Worm (Caenorhabditis elegans): Measurements from ENCODE around the gene txt-1.

The txt-1 gene

DNA sequence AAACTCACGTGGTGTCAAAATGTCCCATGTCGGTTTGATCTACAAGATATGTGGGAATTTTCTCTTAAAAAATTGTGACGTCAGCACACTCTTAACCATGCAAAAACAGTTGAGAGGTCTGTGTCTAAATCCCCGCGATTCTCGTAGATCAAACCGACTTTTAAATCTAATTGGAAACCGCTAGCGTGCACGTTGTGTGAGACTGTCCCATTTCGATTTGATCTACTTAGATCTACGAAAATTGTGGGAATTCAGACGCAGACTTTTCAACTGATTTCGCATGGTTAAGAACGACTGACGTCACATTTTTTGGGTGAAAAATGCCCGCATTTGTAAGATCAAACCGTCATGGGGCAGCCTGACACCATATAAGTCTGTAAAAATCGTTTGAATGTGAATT is 48.1 kb upstream of the txt-1 start (continued):
- TF ChIP-seq Y53F4B.3 (GFP tag; IDR thresholded peaks at IDR 0.05): no peak
- no peak for TF ChIP-seq madf-10 (tag; optimal IDR thresholded peaks at IDR 0.05)
- no peak for TF ChIP-seq unc-62 (GFP tag; optimal IDR thresholded peaks at IDR 0.05)
- TF ChIP-seq hrde-1 (tag; optimal IDR thresholded peaks at IDR 0.05; ENCODE audit: borderline replicate concordance): no peak
- no peak for TF ChIP-seq athp-1 (tag; optimal IDR thresholded peaks at IDR 0.05)
- TF ChIP-seq Y79H2A.3 (GFP tag; conservative IDR thresholded peaks at IDR 0.05): no peak
- no peak for TF ChIP-seq Y67H2A.10 (GFP tag; conservative IDR thresholded peaks at IDR 0.05)
- no peak for TF ChIP-seq ccch-3 (GFP tag; optimal IDR thresholded peaks at IDR 0.05)
- TF ChIP-seq bed-2 (GFP tag; IDR thresholded peaks at IDR 0.05): no peak
- TF ChIP-seq nfyb-1 (GFP tag; IDR thresholded peaks at IDR 0.05): no peak
- no peak for TF ChIP-seq atf-7 (tag; optimal IDR thresholded peaks at IDR 0.05)
- no peak for TF ChIP-seq gei-17 (GFP tag; optimal IDR thresholded peaks at IDR 0.05)
- TF ChIP-seq him-1 (tag; optimal IDR thresholded peaks at IDR 0.05): no peak
- TF ChIP-seq Y53G8AR.9 (GFP tag; conservative IDR thresholded peaks at IDR 0.05): no peak
- TF ChIP-seq aptf-3 (GFP tag; IDR thresholded peaks at IDR 0.05): no peak
- TF ChIP-seq xnd-1 (tag; optimal IDR thresholded peaks at IDR 0.05): peak; percentile 17
- TF ChIP-seq ztf-3 (GFP tag; optimal IDR thresholded peaks at IDR 0.05): no peak

DNA sequence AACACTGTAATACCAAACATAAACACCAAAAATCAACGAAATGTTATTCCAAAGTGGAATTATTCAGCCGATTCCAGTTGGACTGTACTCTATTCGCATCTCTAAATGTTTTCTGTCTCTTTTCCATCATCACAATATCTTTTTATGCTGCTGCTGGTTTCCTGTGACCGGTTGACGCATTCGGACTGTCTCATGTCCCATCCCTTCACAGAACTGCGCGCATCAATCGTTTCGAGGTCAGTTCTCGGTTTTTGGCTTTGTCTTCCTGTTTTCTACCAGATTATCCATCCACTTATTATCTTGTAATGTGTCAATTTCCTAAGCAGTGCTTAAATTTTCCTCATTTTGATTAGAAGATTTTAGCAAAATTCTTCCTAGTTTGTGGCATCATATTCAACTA is 45.9 kb upstream of the txt-1 start:
- TF ChIP-seq mes-4 (tag; optimal IDR thresholded peaks at IDR 0.05) (no peak), F37B4.10 (GFP tag; IDR thresholded peaks at IDR 0.05) (no peak), dpff-1 (tag; optimal IDR thresholded peaks at IDR 0.05) (no peak), bed-2 (GFP tag; IDR thresholded peaks at IDR 0.05) (no peak), cebp-1 (GFP tag; IDR thresholded peaks at IDR 0.05) (no peak), cebp-1 (tag; optimal IDR thresholded peaks at IDR 0.05) (no peak), hlh-12 (tag; optimal IDR thresholded peaks at IDR 0.05) (no peak), athp-1 (tag; optimal IDR thresholded peaks at IDR 0.05) (no peak), B0019.2 (GFP tag; conservative IDR thresholded peaks at IDR 0.05) (no peak), atf-7 (tag; optimal IDR thresholded peaks at IDR 0.05) (no peak), tbx-9 (tag; optimal IDR thresholded peaks at IDR 0.05; ENCODE audit: borderline replicate concordance) (no peak), bed-1 (GFP tag; IDR thresholded peaks at IDR 0.05) (no peak), F49E8.2 (tag; optimal IDR thresholded peaks at IDR 0.05; ENCODE audit: insufficient read depth) (no peak), akir-1 (GFP tag; optimal IDR thresholded peaks at IDR 0.05) (no peak), nfya-2 (GFP tag; IDR thresholded peaks at IDR 0.05) (no peak)

DNA sequence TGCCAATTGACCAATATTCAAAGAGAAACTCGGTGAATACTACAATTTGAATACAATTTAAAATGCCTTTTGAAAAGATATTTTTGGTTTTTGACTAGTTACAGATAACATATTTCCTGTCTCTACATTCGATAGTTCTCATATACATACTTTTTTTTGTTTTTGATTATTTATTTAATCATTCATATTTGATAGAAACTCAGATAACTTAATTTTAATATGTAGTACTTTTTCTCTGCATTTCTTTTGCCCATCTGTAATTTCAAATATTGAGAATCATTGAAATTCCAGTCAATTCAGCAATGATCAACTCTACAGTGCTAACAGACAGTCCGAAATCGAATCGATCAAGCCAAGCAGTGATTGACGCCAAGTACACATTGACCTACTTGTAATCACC is 45.0 kb upstream of the txt-1 start, which contains the start of gene C23H3.2:
TSS of gene C23H3.2 (plus strand) at position 301 of the 400 bp plus-strand sequence.
- TF ChIP-seq fkh-3 (tag; optimal IDR thresholded peaks at IDR 0.05) (no peak), ets-4 (GFP tag; optimal IDR thresholded peaks at IDR 0.05) (no peak), D2030.7 (GFP tag; IDR thresholded peaks at IDR 0.05) (no peak), mcd-1 (GFP tag; IDR thresholded peaks at IDR 0.05) (no peak), ceh-79 (tag; optimal IDR thresholded peaks at IDR 0.05) (no peak), die-1 (tag; optimal IDR thresholded peaks at IDR 0.05) (no peak), ztf-18 (tag; optimal IDR thresholded peaks at IDR 0.05) (no peak), mxl-1 (tag; optimal IDR thresholded peaks at IDR 0.05) (no peak), sdz-38 (tag; optimal IDR thresholded peaks at IDR 0.05) (no peak), tbx-9 (tag; optimal IDR thresholded peaks at IDR 0.05; ENCODE audit: borderline replicate concordance) (no peak), F10E7.11 (tag; optimal IDR thresholded peaks at IDR 0.05) (no peak), C06A6.2 (GFP tag; conservative IDR thresholded peaks at IDR 0.05) (no peak), rcor-1 (GFP tag; IDR thresholded peaks at IDR 0.05) (no peak), lag-1 (GFP tag; IDR thresholded peaks at IDR 0.05) (no peak), snpc-1.3 (tag; optimal IDR thresholded peaks at IDR 0.05; ENCODE audit: insufficient read depth) (no peak), madf-6 (GFP tag; IDR thresholded peaks at IDR 0.05) (no peak), snpc-1.1 (tag; optimal IDR thresholded peaks at IDR 0.05; ENCODE audit: insufficient read depth) (no peak), efl-1 (GFP tag; optimal IDR thresholded peaks at IDR 0.05) (no peak), F55B11.4 (tag; optimal IDR thresholded peaks at IDR 0.05; ENCODE audit: borderline replicate concordance, insufficient read depth) (no peak)

All from whole organism, young adult.